Worm (Caenorhabditis elegans): ENCODE measurements around the gene C55B6.7.

DNA sequence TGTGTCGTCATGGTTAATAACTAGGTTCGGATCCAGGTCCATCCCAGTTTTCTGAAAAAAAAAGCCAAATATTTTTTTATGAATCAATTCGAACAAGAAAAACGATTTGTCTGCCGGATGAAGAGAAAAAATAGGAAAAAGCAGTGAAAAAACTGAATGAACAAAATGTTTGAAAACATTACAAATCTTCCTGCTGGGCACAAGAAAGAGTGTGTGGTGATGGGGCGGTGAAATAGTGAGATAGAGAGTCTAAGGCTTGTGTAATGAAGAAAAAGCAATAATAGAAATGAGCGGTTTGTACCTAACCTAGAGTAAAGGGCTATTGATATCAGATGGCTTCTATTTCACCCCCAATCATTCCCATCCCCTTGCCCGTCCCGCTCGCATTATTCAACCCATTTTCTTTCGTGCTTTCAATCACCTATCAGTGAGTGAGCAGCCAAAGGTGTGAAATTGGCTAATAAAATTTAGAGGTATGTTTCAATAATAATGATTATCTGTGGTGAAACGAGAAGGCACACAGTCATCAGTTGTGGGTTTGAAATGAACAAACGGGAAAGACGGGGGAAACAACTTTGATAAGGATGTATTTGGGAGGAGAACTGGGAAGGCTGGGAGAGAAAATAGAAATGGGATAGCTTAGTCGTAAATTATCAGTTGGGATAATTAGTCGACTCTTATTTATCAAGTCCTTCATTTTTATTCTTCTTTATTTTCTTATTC, 21.0 kb downstream of the C55B6.7 start, which contains the start of gene bar-1:
- TF ChIP-seq nhr-237 (tag; optimal IDR thresholded peaks at IDR 0.05): no peak
- TF ChIP-seq snpc-4 (tag; optimal IDR thresholded peaks at IDR 0.05): no peak
- TF ChIP-seq nhr-129 (tag; optimal IDR thresholded peaks at IDR 0.05): no peak
- no peak for TF ChIP-seq ama-1 (optimal IDR thresholded peaks at IDR 0.05)
